Fruit fly (Drosophila melanogaster): ENCODE measurements around the gene cad.

cad gene

DNA sequence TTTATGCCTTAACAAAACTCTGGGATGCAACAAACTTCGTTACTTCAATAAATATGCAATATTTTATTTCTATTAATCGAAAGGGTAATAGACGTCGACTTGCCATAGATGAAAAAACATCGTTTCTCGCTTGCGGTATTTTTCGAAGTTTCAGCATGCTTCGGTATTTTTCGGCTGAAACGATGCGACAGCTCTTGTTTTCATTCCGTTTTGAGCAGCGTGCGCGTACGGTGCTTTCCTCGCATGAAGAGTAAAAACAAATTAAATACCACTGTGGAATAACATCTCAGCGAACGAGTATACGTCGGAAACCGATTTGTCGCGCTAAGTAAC, 26.9 kb downstream of the cad start, which contains the start of gene CG9328 (continued):
- TF ChIP-seq CG12236 (GFP tag; optimal IDR thresholded peaks at IDR 0.05) (no peak), da (GFP tag; optimal IDR thresholded peaks at IDR 0.05) (no peak), CG6683 (GFP tag; optimal IDR thresholded peaks at IDR 0.05) (no peak), Atf3 (GFP tag; optimal IDR thresholded peaks at IDR 0.05) (no peak), Dref (GFP tag; IDR thresholded peaks at IDR 0.05) (no peak), nerfin-2 (GFP tag; IDR thresholded peaks at IDR 0.05; ENCODE audit: partially characterized antibody) (no peak), Nf-YA (GFP tag; IDR thresholded peaks at IDR 0.05) (no peak), Rfx (GFP tag; IDR thresholded peaks at IDR 0.05) (peak; percentile 37), Max (GFP tag; optimal IDR thresholded peaks at IDR 0.05) (peak; percentile 21), Neu2 (GFP tag; optimal IDR thresholded peaks at IDR 0.05; ENCODE audit: borderline replicate concordance) (no peak), D (optimal IDR thresholded peaks at IDR 0.05) (no peak), D (GFP tag; optimal IDR thresholded peaks at IDR 0.05) (no peak), CG13424 (tag; optimal IDR thresholded peaks at IDR 0.05) (peak; percentile 12), CG6765 (GFP tag; optimal IDR thresholded peaks at IDR 0.05) (no peak), CG13296 (GFP tag; optimal IDR thresholded peaks at IDR 0.05) (no peak), CG1792 (GFP tag; optimal IDR thresholded peaks at IDR 0.05) (no peak), Oaz (GFP tag; IDR thresholded peaks at IDR 0.05) (no peak), dati (GFP tag; IDR thresholded peaks at IDR 0.05) (no peak), CG2116 (GFP tag; optimal IDR thresholded peaks at IDR 0.05) (peak; percentile 47), cwo (GFP tag; optimal IDR thresholded peaks at IDR 0.05) (peak; percentile 40), Optix (GFP tag; IDR thresholded peaks at IDR 0.05) (no peak), nerfin-1 (tag; optimal IDR thresholded peaks at IDR 0.05) (peak; percentile 69), maf-S (GFP tag; optimal IDR thresholded peaks at IDR 0.05) (no peak), Aef1 (GFP tag; IDR thresholded peaks at IDR 0.05) (no peak), TFAM (GFP tag; optimal IDR thresholded peaks at IDR 0.05) (no peak), Spps (tag; optimal IDR thresholded peaks at IDR 0.05) (peak; percentile 12), wor (GFP tag; IDR thresholded peaks at IDR 0.05) (no peak), CG2678 (tag; optimal IDR thresholded peaks at IDR 0.05) (peak; percentile 53), ewg (GFP tag; optimal IDR thresholded peaks at IDR 0.05) (no peak), CG43689 (GFP tag; IDR thresholded peaks at IDR 0.05) (no peak), peb (GFP tag; IDR thresholded peaks at IDR 0.05) (no peak), PHDP (tag; optimal IDR thresholded peaks at IDR 0.05) (peak; percentile 59), ranshi (GFP tag; IDR thresholded peaks at IDR 0.05) (peak; percentile 53; the same call in 1 of the 2 replicates), CG32532 (GFP tag; IDR thresholded peaks at IDR 0.05) (peak; percentile 54; the same call in 1 of the 2 replicates), CG7963 (GFP tag; IDR thresholded peaks at IDR 0.05; ENCODE audit: partially characterized antibody) (no peak), schlank (tag; optimal IDR thresholded peaks at IDR 0.05) (no peak), CG30403 (GFP tag; optimal IDR thresholded peaks at IDR 0.05) (peak; percentile 27), sob (GFP tag; IDR thresholded peaks at IDR 0.05) (peak; percentile 44; the same call in 1 of the 2 replicates), ERR (GFP tag; optimal IDR thresholded peaks at IDR 0.05) (no peak), slbo (GFP tag; IDR thresholded peaks at IDR 0.05) (peak; percentile 39; the same call in 1 of the 2 replicates), Hmx (GFP tag; optimal IDR thresholded peaks at IDR 0.05) (no peak), CG8388 (GFP tag; optimal IDR thresholded peaks at IDR 0.05) (peak; percentile 29), CG9727 (GFP tag; optimal IDR thresholded peaks at IDR 0.05) (peak; percentile 34), CG7987 (GFP tag; optimal IDR thresholded peaks at IDR 0.05) (peak; percentile 20), CG12769 (tag; optimal IDR thresholded peaks at IDR 0.05) (peak; percentile 48), tna (GFP tag; IDR thresholded peaks at IDR 0.05; ENCODE audit: partially characterized antibody) (peak; percentile 64), Mad (GFP tag; optimal IDR thresholded peaks at IDR 0.05) (no peak), Blimp-1 (GFP tag; optimal IDR thresholded peaks at IDR 0.05) (peak; percentile 66), prd (optimal IDR thresholded peaks at IDR 0.05) (no peak), prd (GFP tag; IDR thresholded peaks at IDR 0.05) (peak; percentile 48; the same call in 1 of the 3 replicates), ap (GFP tag; IDR thresholded peaks at IDR 0.05) (no peak), slp2 (GFP tag; optimal IDR thresholded peaks at IDR 0.05) (peak; percentile 62)

Data from whole organism, embryonic.